Worm (Caenorhabditis elegans) whole organism, late embryonic: ENCODE results near the gene sptl-1.

Experiments
- F13H6.1 ChIP-seq: sonication (generic microtip); optimal IDR thresholded peaks from 2 replicates; lab custom pipeline; 2016; ENCODE audit warnings: missing genetic modification characterization, missing compliant biosample characterization
- K02D7.2 ChIP-seq: sonication (generic microtip); optimal IDR thresholded peaks from 2 replicates; lab custom pipeline; 2017; ENCODE audit warnings: mild to moderate bottlenecking, missing genetic modification characterization, missing compliant biosample characterization
- T23F11.4 ChIP-seq: fragments of 200-800 bp; sonication (Bioruptor generic); optimal IDR thresholded peaks from 2 replicates; lab custom pipeline; 2018; ENCODE audit warnings: mild to moderate bottlenecking, missing genetic modification characterization, missing compliant biosample characterization
- Y22D7AL.16 ChIP-seq: sonication (generic microtip); optimal IDR thresholded peaks from 2 replicates; lab custom pipeline; 2016; ENCODE audit warnings: missing genetic modification characterization, missing compliant biosample characterization
- ahr-1 ChIP-seq: sonication (generic microtip); optimal IDR thresholded peaks from 2 replicates; lab custom pipeline; 2016; ENCODE audit warnings: missing genetic modification characterization, missing compliant biosample characterization
- ceh-14 ChIP-seq: sonication (generic microtip); optimal IDR thresholded peaks from 2 replicates; lab custom pipeline; 2016; ENCODE audit warnings: missing genotype, missing genetic modification characterization, missing compliant biosample characterization
- ceh-18 ChIP-seq: sonication (generic microtip); optimal IDR thresholded peaks from 2 replicates; lab custom pipeline; 2016; ENCODE audit warnings: missing genetic modification characterization, missing compliant biosample characterization
- ceh-19 ChIP-seq: fragments of 200-800 bp; sonication (Bioruptor generic); optimal IDR thresholded peaks from 2 replicates; lab custom pipeline; 2018; ENCODE audit warnings: mild to moderate bottlenecking, missing genetic modification characterization, missing compliant biosample characterization
- ceh-22 ChIP-seq: sonication (generic microtip); optimal IDR thresholded peaks from 2 replicates; lab custom pipeline; 2017; ENCODE audit warnings: missing biosample characterization, missing genetic modification characterization
- ceh-24 ChIP-seq: sonication (generic microtip); optimal IDR thresholded peaks from 2 replicates; lab custom pipeline; 2016; ENCODE audit warnings: mild to moderate bottlenecking, missing genetic modification characterization, missing compliant biosample characterization
- ceh-30 ChIP-seq: fragments of 150-350 bp; optimal IDR thresholded peaks from 2 replicates; lab custom pipeline; 2014; ENCODE audit warnings: missing biosample characterization, missing genetic modification characterization
- ceh-31 ChIP-seq: sonication (generic microtip); optimal IDR thresholded peaks from 2 replicates; lab custom pipeline; 2016; ENCODE audit warnings: missing genetic modification characterization, missing compliant biosample characterization
- ceh-34 ChIP-seq: sonication (generic microtip); optimal IDR thresholded peaks from 2 replicates; lab custom pipeline; 2016; ENCODE audit warnings: mild to moderate bottlenecking, missing genetic modification characterization, missing compliant biosample characterization
- ceh-48 ChIP-seq: sonication (generic microtip); optimal IDR thresholded peaks from 2 replicates; lab custom pipeline; 2016; ENCODE audit warnings: missing genetic modification characterization, inconsistent platforms, missing compliant biosample characterization
- ceh-6 ChIP-seq: fragments of 200-800 bp; sonication (Bioruptor generic); optimal IDR thresholded peaks from 2 replicates; lab custom pipeline; 2018; ENCODE audit warnings: mild to moderate bottlenecking, missing genetic modification characterization, missing compliant biosample characterization
- dve-1 ChIP-seq: sonication (generic microtip); optimal IDR thresholded peaks from 2 replicates; lab custom pipeline; 2017; ENCODE audit warnings: antibody characterized with exemption, mild to moderate bottlenecking, missing genetic modification characterization, missing compliant biosample characterization
- ets-4 ChIP-seq: sonication (generic microtip); optimal IDR thresholded peaks from 2 replicates; lab custom pipeline; 2016; ENCODE audit warnings: missing genetic modification characterization, missing compliant biosample characterization
- eyg-1 ChIP-seq: sonication (generic microtip); optimal IDR thresholded peaks from 2 replicates; lab custom pipeline; 2016; ENCODE audit warnings: missing genotype, missing genetic modification characterization, missing compliant biosample characterization
- fkh-10 ChIP-seq: fragments of 150-350 bp; optimal IDR thresholded peaks from 2 replicates; lab custom pipeline; 2014; ENCODE audit warnings: missing biosample characterization, missing genetic modification reagents, missing genetic modification characterization
- fkh-6 ChIP-seq: sonication (generic microtip); optimal IDR thresholded peaks from 2 replicates; lab custom pipeline; 2016; ENCODE audit warnings: missing genetic modification characterization, missing compliant biosample characterization
- hlh-30 ChIP-seq: sonication (generic microtip); optimal IDR thresholded peaks from 2 replicates; lab custom pipeline; 2017; ENCODE audit warnings: antibody characterized with exemption, missing genetic modification characterization, missing compliant biosample characterization; ENCODE audit not compliant: insufficient read depth
- hlh-8 ChIP-seq: sonication (generic microtip); optimal IDR thresholded peaks from 2 replicates; lab custom pipeline; 2016; ENCODE audit warnings: missing genotype, missing genetic modification characterization, missing compliant biosample characterization
- madf-2 ChIP-seq: sonication (generic microtip); optimal IDR thresholded peaks from 2 replicates; lab custom pipeline; 2017; ENCODE audit warnings: missing genetic modification characterization, missing compliant biosample characterization
- mec-3 ChIP-seq: sonication (generic microtip); optimal IDR thresholded peaks from 2 replicates; lab custom pipeline; 2016; ENCODE audit warnings: borderline replicate concordance, missing genetic modification characterization, missing compliant biosample characterization
- nfya-1 ChIP-seq: sonication (generic microtip); optimal IDR thresholded peaks from 2 replicates; lab custom pipeline; 2017; ENCODE audit warnings: missing genetic modification characterization, mild to moderate bottlenecking, missing compliant biosample characterization, antibody characterized with exemption, moderate library complexity
- nhr-232 ChIP-seq: sonication (generic microtip); optimal IDR thresholded peaks from 2 replicates; lab custom pipeline; 2016; ENCODE audit warnings: missing genetic modification characterization, missing compliant biosample characterization
- pag-3 ChIP-seq: sonication (generic microtip); optimal IDR thresholded peaks from 2 replicates; lab custom pipeline; 2016; ENCODE audit warnings: missing compliant biosample characterization, missing genetic modification characterization, borderline replicate concordance
- pha-2 ChIP-seq: sonication (generic microtip); optimal IDR thresholded peaks from 2 replicates; lab custom pipeline; 2017; ENCODE audit warnings: mild to moderate bottlenecking, missing genetic modification characterization, missing compliant biosample characterization
- pha-4 ChIP-seq: fragments of 150-350 bp; optimal IDR thresholded peaks from 2 replicates; lab custom pipeline; 2018; ENCODE audit warnings: missing biosample characterization, missing genetic modification reagents, missing genetic modification characterization
- pros-1 ChIP-seq: fragments of 150-350 bp; optimal IDR thresholded peaks from 2 replicates; lab custom pipeline; 2014; ENCODE audit warnings: missing biosample characterization, missing genetic modification reagents, missing genetic modification characterization
- rnt-1 ChIP-seq: sonication (generic microtip); optimal IDR thresholded peaks from 2 replicates; lab custom pipeline; 2016; ENCODE audit warnings: missing genetic modification characterization, missing compliant biosample characterization
- tbx-2 ChIP-seq: sonication (generic microtip); optimal IDR thresholded peaks from 2 replicates; lab custom pipeline; 2016; ENCODE audit warnings: missing genetic modification characterization, missing compliant biosample characterization
- unc-3 ChIP-seq, 2 experiments: fragments of 200-800 bp in 1 of 2; sonication (Bioruptor generic) in 1 of 2; sonication (generic microtip) in 1 of 2; conservative IDR thresholded peaks in 1 of 2; optimal IDR thresholded peaks in 1 of 2; 2 replicates each; pipeline versions ENCODE4 v1.3.6 to Lab custom; 2016 to 2022; ENCODE audit warnings: missing compliant biosample characterization in 2 of 2, missing genetic modification characterization in 2 of 2, missing genetic modification reagents in 1 of 2
- unc-42 ChIP-seq: sonication (generic microtip); optimal IDR thresholded peaks from 2 replicates; lab custom pipeline; 2016; ENCODE audit warnings: missing genotype, missing genetic modification characterization, missing compliant biosample characterization
- unc-86 ChIP-seq: sonication (generic microtip); optimal IDR thresholded peaks from 2 replicates; lab custom pipeline; 2016; ENCODE audit warnings: missing genetic modification characterization, missing compliant biosample characterization

sptl-1 gene

DNA sequence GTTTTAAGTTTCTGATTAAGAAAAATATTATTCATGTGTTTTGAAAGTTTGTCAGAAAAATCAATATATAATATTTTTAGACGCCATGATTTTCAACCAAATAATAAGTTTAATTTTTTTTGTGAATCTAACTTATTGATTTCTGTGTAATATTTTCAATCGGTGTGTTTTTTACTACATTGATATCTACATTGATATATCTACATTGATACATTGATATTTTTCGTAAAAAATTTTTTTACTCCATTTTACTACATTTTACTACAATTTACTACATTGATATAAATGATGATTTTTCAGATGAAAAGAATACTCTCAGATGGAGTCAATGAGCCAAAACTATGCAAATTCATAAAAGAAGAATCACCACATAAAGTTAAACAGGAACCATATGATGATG, 32.2 kb upstream of the sptl-1 start, which contains the start of gene gmeb-1:
gmeb-1 (plus strand) TSS at position 301 of the 400 bp plus-strand sequence.
- no peak for TF ChIP-seq nhr-232
- TF ChIP-seq ceh-30 (tag; lab: Kevin White, UChicago), result no peak
- TF ChIP-seq ceh-22 (tag; lab: Kevin White, UChicago), result no peak
- TF ChIP-seq unc-42, result no peak
- no peak for TF ChIP-seq ceh-19
- no peak for TF ChIP-seq pros-1 (tag; lab: Kevin White, UChicago)
- no peak for TF ChIP-seq mec-3 (tag; lab: Kevin White, UChicago)
- TF ChIP-seq nfya-1, result no peak

DNA sequence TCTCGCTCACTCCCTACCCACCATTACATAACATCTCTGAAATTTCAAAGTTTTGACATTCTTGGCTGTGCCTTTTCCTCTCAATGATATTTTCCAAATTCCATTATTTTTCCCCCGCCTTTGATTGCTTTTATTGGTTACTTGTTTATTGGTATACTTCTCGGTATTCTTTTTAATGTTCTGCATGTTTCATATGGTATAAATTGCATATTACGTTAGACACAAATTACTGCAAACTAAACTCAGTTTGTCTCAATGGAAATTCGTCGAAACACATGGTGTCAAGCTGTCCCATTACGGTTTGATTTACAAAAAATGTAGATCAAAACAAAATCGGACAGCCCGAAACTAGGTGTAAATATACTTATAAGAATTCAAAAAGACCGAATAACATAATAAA, 29.5 kb upstream of the sptl-1 start:
- TF ChIP-seq ceh-18 (tag; lab: Kevin White, UChicago) (no peak), madf-2 (tag; lab: Kevin White, UChicago) (no peak), ceh-14 (tag; lab: Kevin White, UChicago) (no peak), ets-4 (tag; lab: Kevin White, UChicago) (no peak), rnt-1 (no peak), K02D7.2 (no peak)

ce11 chrII:23025-23424, 28.4 kb upstream of the sptl-1 start, which contains the start of gene sqt-2:
Gene sqt-2 (plus strand): TSS chrII:23325.
- no peak for TF ChIP-seq ceh-18 (tag; lab: Kevin White, UChicago)
- TF ChIP-seq hlh-30 (tag; lab: Kevin White, UChicago), result no peak
- TF ChIP-seq ceh-19, result no peak
- TF ChIP-seq, all 69 proteins: peak for 0

DNA sequence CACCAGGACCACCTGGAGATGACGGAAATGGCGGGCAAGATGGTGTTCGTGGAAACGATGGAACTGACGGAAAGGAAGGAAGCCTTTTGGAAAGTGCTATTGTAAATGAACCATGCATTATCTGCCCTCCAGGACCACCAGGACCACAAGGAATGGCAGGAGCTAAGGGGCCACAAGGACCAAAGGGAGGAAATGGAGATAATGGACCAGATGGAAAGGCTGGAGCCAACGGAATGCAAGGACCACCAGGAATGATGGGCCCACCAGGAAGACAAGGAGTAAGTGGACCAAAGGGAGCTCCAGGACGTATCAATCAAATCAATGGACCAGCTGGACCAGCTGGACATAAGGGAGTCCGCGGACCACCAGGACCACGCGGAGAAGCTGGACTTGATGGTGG, 27.7 kb upstream of the sptl-1 start:
- TF ChIP-seq Y22D7AL.16 (tag; lab: Kevin White, UChicago) (no peak), mec-3 (tag; lab: Kevin White, UChicago) (peak; percentile 37), ceh-19 (no peak), ceh-24 (tag; lab: Kevin White, UChicago) (no peak), pha-2 (tag; lab: Kevin White, UChicago) (no peak)
- TF ChIP-seq, all 69 proteins: peak for 1

DNA sequence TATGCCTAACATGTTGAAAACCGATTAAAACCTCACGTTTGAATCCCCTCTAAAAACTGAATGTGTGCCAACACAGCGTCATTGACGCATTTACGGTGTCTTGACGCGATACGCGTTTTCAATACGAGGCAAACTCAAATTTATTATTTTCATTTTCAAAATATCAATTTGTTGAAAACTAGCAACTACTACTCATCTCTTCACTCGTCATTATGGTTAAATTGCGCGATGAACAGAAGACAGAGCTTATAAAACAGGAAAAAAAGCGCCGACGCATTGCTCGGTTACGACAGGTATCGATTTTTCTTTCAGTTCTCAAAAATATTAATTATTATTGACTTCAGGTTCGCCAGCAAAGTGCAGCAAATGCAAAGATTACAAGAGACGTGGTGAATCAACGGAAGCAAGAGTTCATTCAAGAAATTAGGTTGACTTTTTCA, 26.9 kb upstream of the sptl-1 start, which contains the start of gene enee-1:
enee-1 (plus strand) TSS at position 108 of the 440 bp plus-strand sequence.
- TF ChIP-seq ceh-18 (tag; lab: Kevin White, UChicago) (peak; percentile 8), ceh-48 (tag; lab: Kevin White, UChicago) (peak; percentile 29), tbx-2 (tag; lab: Kevin White, UChicago) (peak; percentile 25), ceh-30 (tag; lab: Kevin White, UChicago) (peak; percentile 68), ceh-6 (GFP tag; lab: Kevin White, UChicago) (no peak), rnt-1 (peak; percentile 53), nfya-1 (peak; percentile 54), hlh-8 (tag; lab: Kevin White, UChicago) (no peak), ceh-31 (peak; percentile 21)

DNA sequence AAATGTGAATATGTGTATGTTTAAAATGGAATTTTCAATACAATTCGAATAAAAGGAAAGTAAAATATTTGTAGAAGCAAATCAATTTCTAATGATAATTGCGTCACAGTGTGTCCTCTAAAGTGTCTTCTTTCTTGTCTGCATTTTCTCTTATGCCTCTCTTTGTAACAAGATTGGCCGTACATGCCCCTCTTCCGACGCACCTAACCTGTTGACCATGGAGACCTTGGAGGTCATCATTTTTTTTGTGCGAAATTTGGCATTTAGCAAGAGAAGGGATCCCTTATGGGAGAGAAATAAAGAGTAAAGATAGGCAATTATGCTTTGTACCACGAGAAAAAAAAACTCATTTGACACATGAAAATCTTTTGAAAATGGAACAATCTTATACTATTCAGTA, 23.2 kb upstream of the sptl-1 start, which contains the start of gene F23F1.4:
F23F1.4 (minus strand) TSS at position 141 of the 400 bp plus-strand sequence.
- no peak for TF ChIP-seq ceh-6 (GFP tag; lab: Kevin White, UChicago)
- TF ChIP-seq ahr-1 (tag; lab: Kevin White, UChicago), result no peak
- no peak for TF ChIP-seq fkh-10
- TF ChIP-seq ceh-34, result no peak
- TF ChIP-seq dve-1 (tag; lab: Kevin White, UChicago), result no peak
- TF ChIP-seq pag-3 (tag; lab: Kevin White, UChicago), result no peak
- TF ChIP-seq pha-4, result no peak
- TF ChIP-seq pros-1 (tag; lab: Kevin White, UChicago), result no peak
- no peak for TF ChIP-seq madf-2 (tag; lab: Kevin White, UChicago)
- no peak for TF ChIP-seq F13H6.1 (tag; lab: Kevin White, UChicago)
- no peak for TF ChIP-seq hlh-8 (tag; lab: Kevin White, UChicago)
- TF ChIP-seq eyg-1, result no peak
- no peak for TF ChIP-seq fkh-6 (tag; lab: Kevin White, UChicago)
- TF ChIP-seq T23F11.4 (GFP tag; lab: Kevin White, UChicago), result no peak
- TF ChIP-seq unc-3 (GFP tag; conservative IDR thresholded peaks at IDR 0.05; lab: Robert Waterston, UW), result no peak
- TF ChIP-seq unc-3 (tag; optimal IDR thresholded peaks at IDR 0.05; lab: Kevin White, UChicago), result no peak
- no peak for TF ChIP-seq unc-86 (tag; lab: Kevin White, UChicago)
- TF ChIP-seq, all 69 proteins: peak for 0
